Fruit fly (Drosophila melanogaster) whole organism, embryonic: ENCODE measurements around the gene CG7370.

Experiments used
- Abd-B ChIP-seq: fragments of 200-800 bp; sonication (Bioruptor generic); optimal IDR thresholded peaks from 2 replicates; lab custom pipeline; 2018; ENCODE audit warnings: missing biosample characterization, mild to moderate bottlenecking, missing genetic modification characterization, moderate library complexity
- Atf6 ChIP-seq: fragments of 200-800 bp; sonication (Bioruptor generic); IDR thresholded peaks from 2 replicates; pipeline ENCODE4 v1.3.6; 2022; ENCODE audit warnings: missing biosample characterization, missing genetic modification characterization
- CG10267 ChIP-seq: fragments of 200-800 bp; sonication (Bioruptor generic); optimal IDR thresholded peaks from 2 replicates; lab custom pipeline; 2018; ENCODE audit warnings: missing biosample characterization, mild to moderate bottlenecking, missing genetic modification characterization, moderate library complexity
- CG10321 ChIP-seq: fragments of 200-800 bp; sonication (Bioruptor generic); IDR thresholded peaks from 2 replicates; pipeline ENCODE4 v1.3.6; 2022; ENCODE audit warnings: missing biosample characterization, missing genetic modification characterization
- CG11723 ChIP-seq: fragments of 200-800 bp; sonication (Bioruptor generic); optimal IDR thresholded peaks from 2 replicates; lab custom pipeline; 2017; ENCODE audit warnings: missing biosample characterization, mild to moderate bottlenecking, missing genetic modification characterization
- CG12659 ChIP-seq: fragments of 200-800 bp; sonication (Bioruptor generic); optimal IDR thresholded peaks from 3 replicates; lab custom pipeline; 2017; ENCODE audit warnings: mild to moderate bottlenecking, missing biosample characterization, missing genetic modification reagents, missing genetic modification characterization
- CG13424 ChIP-seq: fragments of 200-800 bp; sonication (Bioruptor generic); optimal IDR thresholded peaks from 2 replicates; lab custom pipeline; 2019; ENCODE audit warnings: missing biosample characterization, mild to moderate bottlenecking, missing genetic modification characterization, moderate library complexity
- CG13624 ChIP-seq: fragments of 200-800 bp; sonication (Bioruptor generic); optimal IDR thresholded peaks from 2 replicates; lab custom pipeline; 2016; ENCODE audit warnings: missing biosample characterization, missing genetic modification characterization
- CG14441 ChIP-seq: fragments of 200-800 bp; sonication (Bioruptor generic); IDR thresholded peaks from 2 replicates; pipeline ENCODE4 v1.3.6; 2022; ENCODE audit warnings: missing biosample characterization, missing genetic modification characterization
- CG14710 ChIP-seq: fragments of 200-800 bp; sonication (Bioruptor generic); optimal IDR thresholded peaks from 3 replicates; lab custom pipeline; 2019; ENCODE audit warnings: missing biosample characterization, mild to moderate bottlenecking, missing genetic modification characterization, moderate library complexity
- CG1529 ChIP-seq: fragments of 200-800 bp; sonication (Bioruptor generic); optimal IDR thresholded peaks from 3 replicates; lab custom pipeline; 2018; ENCODE audit warnings: missing biosample characterization, missing genetic modification characterization
- CG15601 ChIP-seq: fragments of 200-800 bp; sonication (Bioruptor generic); optimal IDR thresholded peaks from 3 replicates; lab custom pipeline; 2019; ENCODE audit warnings: missing biosample characterization, mild to moderate bottlenecking, missing genetic modification characterization, moderate library complexity
- CG16813 ChIP-seq: fragments of 200-800 bp; sonication (Bioruptor generic); IDR thresholded peaks from 3 replicates; pipeline ENCODE4 v1.3.6; 2022; ENCODE audit warnings: missing biosample characterization, missing genetic modification characterization; ENCODE audit not compliant: partially characterized antibody
- CG18599 ChIP-seq: fragments of 200-800 bp; sonication (Bioruptor generic); optimal IDR thresholded peaks from 3 replicates; lab custom pipeline; 2017; ENCODE audit warnings: missing biosample characterization, missing genetic modification characterization, mild to moderate bottlenecking, moderate library complexity, missing genetic modification reagents
- CG18619 ChIP-seq: fragments of 200-800 bp; sonication (Bioruptor generic); optimal IDR thresholded peaks from 3 replicates; lab custom pipeline; 2017; ENCODE audit warnings: missing biosample characterization, mild to moderate bottlenecking, missing genetic modification characterization
- CG31224 ChIP-seq: fragments of 200-800 bp; sonication (Bioruptor generic); IDR thresholded peaks from 2 replicates; pipeline ENCODE4 v1.3.6; 2022; ENCODE audit warnings: missing biosample characterization, missing genetic modification characterization
- CG3407 ChIP-seq: fragments of 200-800 bp; sonication (Bioruptor generic); optimal IDR thresholded peaks from 2 replicates; lab custom pipeline; 2018; ENCODE audit warnings: missing biosample characterization, mild to moderate bottlenecking, missing genetic modification characterization
- CG3847 ChIP-seq: fragments of 200-800 bp; sonication (Bioruptor generic); IDR thresholded peaks from 2 replicates; pipeline ENCODE4 v1.3.6; 2022; ENCODE audit warnings: missing biosample characterization, missing genetic modification characterization
- CG4282 ChIP-seq: fragments of 200-800 bp; sonication (Bioruptor generic); optimal IDR thresholded peaks from 2 replicates; lab custom pipeline; 2016; ENCODE audit warnings: missing biosample characterization, missing genetic modification characterization
- CG4424 ChIP-seq: fragments of 200-800 bp; sonication (Bioruptor generic); optimal IDR thresholded peaks from 3 replicates; lab custom pipeline; 2016; ENCODE audit warnings: missing biosample characterization, missing genetic modification characterization
- CG6683 ChIP-seq: fragments of 200-800 bp; sonication (Bioruptor generic); optimal IDR thresholded peaks from 2 replicates; lab custom pipeline; 2017; ENCODE audit warnings: missing biosample characterization, mild to moderate bottlenecking, missing genetic modification characterization, missing genetic modification reagents
- CG6813 ChIP-seq: fragments of 200-800 bp; sonication (Bioruptor generic); optimal IDR thresholded peaks from 2 replicates; lab custom pipeline; 2017; ENCODE audit warnings: missing biosample characterization, missing genetic modification characterization, mild to moderate bottlenecking, moderate library complexity, missing genetic modification reagents
- CG7556 ChIP-seq: fragments of 200-800 bp; sonication (Bioruptor generic); optimal IDR thresholded peaks from 2 replicates; lab custom pipeline; 2017; ENCODE audit warnings: missing biosample characterization, mild to moderate bottlenecking, missing genetic modification characterization
- CG8765 ChIP-seq: fragments of 200-800 bp; sonication (Bioruptor generic); IDR thresholded peaks from 2 replicates; pipeline ENCODE4 v1.3.6; 2022; ENCODE audit warnings: missing biosample characterization, missing genetic modification characterization
- CG8924 ChIP-seq: fragments of 200-800 bp; optimal IDR thresholded peaks from 3 replicates; lab custom pipeline; 2019; ENCODE audit warnings: missing biosample characterization, mild to moderate bottlenecking, missing genetic modification characterization, moderate library complexity
- CoRest ChIP-seq: fragments of 200-800 bp; sonication (Bioruptor generic); optimal IDR thresholded peaks from 3 replicates; lab custom pipeline; 2018; ENCODE audit warnings: missing biosample characterization, mild to moderate bottlenecking, missing genetic modification characterization, moderate library complexity
- Fer2 ChIP-seq: fragments of 200-800 bp; sonication (Bioruptor generic); optimal IDR thresholded peaks from 2 replicates; lab custom pipeline; 2018; ENCODE audit warnings: missing biosample characterization, mild to moderate bottlenecking, missing genetic modification characterization, moderate library complexity
- Hmr ChIP-seq: fragments of 200-800 bp; sonication (Bioruptor generic); optimal IDR thresholded peaks from 3 replicates; lab custom pipeline; 2017; ENCODE audit warnings: mild to moderate bottlenecking, missing biosample characterization, missing genetic modification reagents, missing genetic modification characterization
- MTF-1 ChIP-seq: fragments of 200-800 bp; sonication (Bioruptor generic); optimal IDR thresholded peaks from 2 replicates; lab custom pipeline; 2018; ENCODE audit warnings: missing biosample characterization, mild to moderate bottlenecking, missing genetic modification characterization, borderline replicate concordance
- NC2β ChIP-seq: fragments of 200-800 bp; sonication (Bioruptor generic); optimal IDR thresholded peaks from 2 replicates; lab custom pipeline; 2016; ENCODE audit warnings: missing biosample characterization, missing genetic modification characterization
- NFAT ChIP-seq: fragments of 200-800 bp; sonication (Bioruptor generic); IDR thresholded peaks from 2 replicates; pipeline ENCODE4 v1.3.6; 2022; ENCODE audit warnings: missing biosample characterization, missing genetic modification characterization
- Ravus ChIP-seq: fragments of 200-800 bp; sonication (Bioruptor generic); IDR thresholded peaks from 2 replicates; pipeline ENCODE4 v1.3.6; 2022; ENCODE audit warnings: missing biosample characterization, missing genetic modification characterization
- br ChIP-seq: fragments of >200 bp; optimal IDR thresholded peaks from 2 replicates; lab custom pipeline; 2017
- bsh ChIP-seq, 2 experiments: fragments of 200-800 bp; sonication (Bioruptor generic); optimal IDR thresholded peaks; 2 replicates each; lab custom pipeline; 2017 to 2018; ENCODE audit warnings: mild to moderate bottlenecking in 2 of 2, missing biosample characterization in 2 of 2, missing genetic modification characterization in 2 of 2, moderate library complexity in 1 of 2
- dmrt11E ChIP-seq: fragments of 200-800 bp; sonication (Bioruptor generic); optimal IDR thresholded peaks from 3 replicates; lab custom pipeline; 2018; ENCODE audit warnings: missing biosample characterization, mild to moderate bottlenecking, missing genetic modification characterization, moderate library complexity
- fd102C ChIP-seq: fragments of 200-800 bp; sonication (Bioruptor generic); optimal IDR thresholded peaks from 2 replicates; lab custom pipeline; 2018; ENCODE audit warnings: missing biosample characterization, mild to moderate bottlenecking, missing genetic modification characterization, moderate library complexity
- insv ChIP-seq, 2 experiments: fragments of 200-800 bp; sonication (Bioruptor generic); optimal IDR thresholded peaks; 3 replicates each; lab custom pipeline; 2016 to 2018; ENCODE audit warnings: missing biosample characterization in 2 of 2, missing genetic modification characterization in 2 of 2
- lmd ChIP-seq: fragments of 200-800 bp; sonication (Bioruptor generic); IDR thresholded peaks from 2 replicates; pipeline ENCODE4 v1.3.6; 2022; ENCODE audit warnings: missing biosample characterization, missing genetic modification characterization
- lola ChIP-seq, 3 experiments: fragments of >200 bp in 2 of 3; fragments of 200-800 bp in 1 of 3; sonication (Bioruptor generic) in 1 of 3; optimal IDR thresholded peaks; 2 replicates each; lab custom pipeline; 2017 to 2019; ENCODE audit warnings: missing biosample characterization in 3 of 3, missing genetic modification characterization in 3 of 3, mild to moderate bottlenecking in 1 of 3, moderate library complexity in 1 of 3
- nmo ChIP-seq: fragments of 200-800 bp; sonication (Bioruptor generic); optimal IDR thresholded peaks from 2 replicates; lab custom pipeline; 2018; ENCODE audit warnings: missing biosample characterization, mild to moderate bottlenecking, missing genetic modification characterization, moderate library complexity
- pum ChIP-seq: fragments of 200-800 bp; sonication (Bioruptor generic); optimal IDR thresholded peaks from 2 replicates; lab custom pipeline; 2016; ENCODE audit warnings: missing biosample characterization, missing genetic modification characterization
- ro ChIP-seq: fragments of 200-800 bp; sonication (Bioruptor generic); IDR thresholded peaks from 2 replicates; pipeline ENCODE4 v1.3.6; 2022; ENCODE audit warnings: missing biosample characterization, missing genetic modification characterization
- sob ChIP-seq: fragments of 200-800 bp; sonication (Bioruptor generic); IDR thresholded peaks from 2 replicates; pipeline ENCODE4 v1.3.6; 2022; ENCODE audit warnings: missing biosample characterization, missing genetic modification characterization
- tio ChIP-seq: fragments of 200-800 bp; sonication (Bioruptor generic); optimal IDR thresholded peaks from 2 replicates; lab custom pipeline; 2017; ENCODE audit warnings: missing biosample characterization, missing genetic modification characterization, inconsistent platforms
- trem ChIP-seq: fragments of 200-800 bp; optimal IDR thresholded peaks from 3 replicates; lab custom pipeline; 2019; ENCODE audit warnings: missing biosample characterization, mild to moderate bottlenecking, missing genetic modification characterization, moderate library complexity
- zen ChIP-seq: fragments of 200-800 bp; sonication (Bioruptor generic); optimal IDR thresholded peaks from 3 replicates; lab custom pipeline; 2018; ENCODE audit warnings: missing biosample characterization, mild to moderate bottlenecking, missing genetic modification characterization, moderate library complexity

Gene CG7370

dm6 chr3L:21769515-21769914, at the start of gene CG7370 (continued):
- TF ChIP-seq Fer2 (no peak), CG31224 (GFP tag; lab: Robert Waterston, UW) (no peak), Ravus (GFP tag; lab: Robert Waterston, UW) (no peak), NFAT (GFP tag; lab: Robert Waterston, UW) (no peak)

dm6 chr3L:21720869-21721268, 48.7 kb upstream of the CG7370 start:
- peak in 1 of 2 experiments; percentile 19 for TF ChIP-seq bsh (GFP tag; optimal IDR thresholded peaks at IDR 0.05; lab: Kevin White, UChicago)
- TF ChIP-seq CG11723: no peak
- TF ChIP-seq sob (GFP tag; lab: Robert Waterston, UW): no peak
- no peak for TF ChIP-seq CG13424 (tag; lab: Kevin White, UChicago)

dm6 chr3L:21727013-21727727, 42.4 kb upstream of the CG7370 start:
- TF ChIP-seq CG4424: peak; percentile 23
- TF ChIP-seq CG18619 (GFP tag; lab: Kevin White, UChicago): no peak
- peak; percentile 49 for TF ChIP-seq nmo (GFP tag; lab: Kevin White, UChicago)
- TF ChIP-seq CG7556 (GFP tag; lab: Kevin White, UChicago): no peak
- no peak for TF ChIP-seq Atf6 (GFP tag; lab: Robert Waterston, UW)
- peak; percentile 51 for TF ChIP-seq CG14710 (tag; lab: Kevin White, UChicago)
- TF ChIP-seq insv (GFP tag; optimal IDR thresholded peaks at IDR 0.05; lab: Kevin White, UChicago): no peak
- TF ChIP-seq zen (tag; lab: Kevin White, UChicago): peak; percentile 16
- no peak for TF ChIP-seq CG3407
- TF ChIP-seq CG10321 (GFP tag; lab: Robert Waterston, UW): no peak
- TF ChIP-seq NC2β: no peak
- no peak for TF ChIP-seq fd102C
- no peak for TF ChIP-seq Hmr (GFP tag; lab: Kevin White, UChicago)
- TF ChIP-seq trem: peak; percentile 10
- TF ChIP-seq CG13624 (GFP tag; lab: Kevin White, UChicago): no peak
- TF ChIP-seq CoRest: peak; percentile 25
- TF ChIP-seq CG13424 (tag; lab: Kevin White, UChicago): peak; percentile 35
- TF ChIP-seq tio (GFP tag; lab: Kevin White, UChicago): peak; percentile 18
- no peak for TF ChIP-seq ro
- no peak for TF ChIP-seq lmd (GFP tag; lab: Robert Waterston, UW)
- no peak for TF ChIP-seq pum (GFP tag; lab: Kevin White, UChicago)
- peak; percentile 27 for TF ChIP-seq CG10267 (tag; lab: Kevin White, UChicago)
- TF ChIP-seq CG14441 (GFP tag; lab: Robert Waterston, UW): no peak
- TF ChIP-seq CG8924 (tag; lab: Kevin White, UChicago): peak; percentile 9
- no peak for TF ChIP-seq CG18599
- TF ChIP-seq lola (GFP tag; optimal IDR thresholded peaks at IDR 0.05; lab: Kevin White, UChicago): peak in 1 of 3 experiments; percentile 70
- no peak for TF ChIP-seq CG6683 (GFP tag; lab: Kevin White, UChicago)
- no peak for TF ChIP-seq CG12659
- no peak for TF ChIP-seq CG16813 (GFP tag; lab: Robert Waterston, UW)
- no peak for TF ChIP-seq CG6813 (GFP tag; lab: Kevin White, UChicago)
- peak; percentile 71 for TF ChIP-seq dmrt11E (tag; lab: Kevin White, UChicago)
- TF ChIP-seq CG15601: peak; percentile 4
- no peak for TF ChIP-seq Abd-B (GFP tag; lab: Kevin White, UChicago)
- peak; percentile 22 for TF ChIP-seq CG1529
- no peak for TF ChIP-seq MTF-1 (GFP tag; lab: Kevin White, UChicago)
- TF ChIP-seq CG8765: no peak
- TF ChIP-seq br: no peak
- TF ChIP-seq CG3847 (GFP tag; lab: Robert Waterston, UW): no peak
- no peak for TF ChIP-seq CG4282 (GFP tag; lab: Kevin White, UChicago)
